Worm (Caenorhabditis elegans) whole organism, L2 larva: Measurements from ENCODE around the gene twk-16.

Experiments used
- C34F6.9 ChIP-seq: fragments of 150-350 bp; optimal IDR thresholded peaks from 2 replicates; lab custom pipeline; 2014; ENCODE audit warnings: missing biosample characterization, missing genetic modification characterization
- F13H6.1 ChIP-seq: sonication (generic microtip); optimal IDR thresholded peaks from 2 replicates; lab custom pipeline; 2016; ENCODE audit warnings: missing genetic modification characterization, missing compliant biosample characterization
- R02D3.7 ChIP-seq: fragments of 150-350 bp; optimal IDR thresholded peaks from 2 replicates; lab custom pipeline; 2014; ENCODE audit warnings: missing biosample characterization, missing genetic modification characterization
- Y55F3AM.14 ChIP-seq: fragments of 200-800 bp; sonication (Bioruptor generic); optimal IDR thresholded peaks from 2 replicates; lab custom pipeline; 2018; ENCODE audit warnings: mild to moderate bottlenecking, missing genetic modification characterization, missing compliant biosample characterization
- ZK546.5 ChIP-seq: sonication (generic microtip); optimal IDR thresholded peaks from 2 replicates; lab custom pipeline; 2017; ENCODE audit warnings: missing biosample characterization, missing genetic modification characterization
- alr-1 ChIP-seq: fragments of 150-350 bp; optimal IDR thresholded peaks from 2 replicates; lab custom pipeline; 2014; ENCODE audit warnings: missing biosample characterization, missing genetic modification characterization
- aly-2 ChIP-seq: fragments of 150-350 bp; optimal IDR thresholded peaks from 2 replicates; lab custom pipeline; 2014; ENCODE audit warnings: missing biosample characterization, missing genetic modification characterization
- ama-1 ChIP-seq: fragments of 150-350 bp; optimal IDR thresholded peaks from 2 replicates; lab custom pipeline; 2018; ENCODE audit warnings: inconsistent platforms
- blmp-1 ChIP-seq: sonication (generic microtip); optimal IDR thresholded peaks from 2 replicates; lab custom pipeline; 2017; ENCODE audit warnings: missing genetic modification characterization, mild to moderate bottlenecking, missing compliant biosample characterization, antibody characterized with exemption, moderate library complexity; ENCODE audit not compliant: insufficient read depth
- ceh-16 ChIP-seq: fragments of 150-350 bp; optimal IDR thresholded peaks from 2 replicates; lab custom pipeline; 2014; ENCODE audit warnings: missing biosample characterization, missing genetic modification characterization
- ceh-82 ChIP-seq: fragments of 150-350 bp; optimal IDR thresholded peaks from 2 replicates; lab custom pipeline; 2014; ENCODE audit warnings: missing biosample characterization, missing genetic modification characterization
- crh-2 ChIP-seq: sonication (generic microtip); optimal IDR thresholded peaks from 2 replicates; lab custom pipeline; 2017; ENCODE audit warnings: missing biosample characterization, missing genetic modification characterization
- dmd-4 ChIP-seq: sonication (generic microtip); optimal IDR thresholded peaks from 2 replicates; lab custom pipeline; 2017; ENCODE audit warnings: missing biosample characterization, missing genetic modification characterization
- egl-27 ChIP-seq: sonication (generic microtip); optimal IDR thresholded peaks from 3 replicates; lab custom pipeline; 2017; ENCODE audit warnings: missing biosample characterization, missing genetic modification reagents, missing genetic modification characterization
- elt-1 ChIP-seq: fragments of 150-350 bp; optimal IDR thresholded peaks from 2 replicates; lab custom pipeline; 2014; ENCODE audit warnings: missing biosample characterization, missing genetic modification characterization
- elt-3 ChIP-seq: sonication (generic microtip); optimal IDR thresholded peaks from 2 replicates; lab custom pipeline; 2017; ENCODE audit warnings: missing biosample characterization, missing genetic modification characterization
- fos-1 ChIP-seq: fragments of 150-350 bp; optimal IDR thresholded peaks from 2 replicates; lab custom pipeline; 2014; ENCODE audit warnings: missing biosample characterization, missing genetic modification characterization
- gmeb-1 ChIP-seq: fragments of 150-350 bp; optimal IDR thresholded peaks from 2 replicates; lab custom pipeline; 2014; ENCODE audit warnings: missing biosample characterization, missing genetic modification characterization
- lin-11 ChIP-seq: fragments of 150-350 bp; sonication (generic microtip); optimal IDR thresholded peaks from 2 replicates; lab custom pipeline; 2014; ENCODE audit warnings: missing biosample characterization, missing genetic modification characterization, inconsistent platforms, mixed read lengths
- lin-13 ChIP-seq: fragments of 150-350 bp; optimal IDR thresholded peaks from 2 replicates; lab custom pipeline; 2014; ENCODE audit warnings: missing biosample characterization, missing genetic modification reagents, missing genetic modification characterization
- lin-39 ChIP-seq: fragments of 150-350 bp; optimal IDR thresholded peaks from 2 replicates; lab custom pipeline; 2014; ENCODE audit warnings: missing biosample characterization, missing genetic modification reagents, missing genetic modification characterization
- lsy-2 ChIP-seq, 2 experiments: fragments of 150-350 bp in 1 of 2; sonication (generic microtip) in 1 of 2; optimal IDR thresholded peaks; 2 replicates each; lab custom pipeline; 2014 to 2017; ENCODE audit warnings: missing biosample characterization in 2 of 2, missing genetic modification characterization in 2 of 2
- mab-5 ChIP-seq: fragments of 150-350 bp; optimal IDR thresholded peaks from 2 replicates; lab custom pipeline; 2014; ENCODE audit warnings: missing biosample characterization, missing genetic modification characterization
- mbf-1 ChIP-seq: sonication (generic microtip); optimal IDR thresholded peaks from 2 replicates; lab custom pipeline; 2017; ENCODE audit warnings: missing biosample characterization, missing genetic modification characterization
- mdl-1 ChIP-seq, 2 experiments: fragments of 150-350 bp in 1 of 2; sonication (generic microtip) in 1 of 2; optimal IDR thresholded peaks; 2 replicates each; lab custom pipeline; 2017; ENCODE audit warnings: missing biosample characterization in 2 of 2, missing genetic modification characterization in 2 of 2
- nhr-10 ChIP-seq: sonication (generic microtip); optimal IDR thresholded peaks from 2 replicates; lab custom pipeline; 2017; ENCODE audit warnings: missing biosample characterization, missing genetic modification characterization
- nhr-11 ChIP-seq: fragments of 150-350 bp; optimal IDR thresholded peaks from 2 replicates; lab custom pipeline; 2014; ENCODE audit warnings: missing biosample characterization, missing genetic modification characterization
- nhr-12 ChIP-seq: fragments of 150-350 bp; optimal IDR thresholded peaks from 2 replicates; lab custom pipeline; 2014; ENCODE audit warnings: missing biosample characterization, missing genetic modification characterization
- nhr-129 ChIP-seq: fragments of 150-350 bp; optimal IDR thresholded peaks from 2 replicates; lab custom pipeline; 2014; ENCODE audit warnings: missing biosample characterization, missing genetic modification characterization
- nhr-21 ChIP-seq: fragments of 150-350 bp; optimal IDR thresholded peaks from 2 replicates; lab custom pipeline; 2014; ENCODE audit warnings: missing biosample characterization, missing genetic modification characterization
- nhr-23 ChIP-seq: fragments of 150-350 bp; optimal IDR thresholded peaks from 2 replicates; lab custom pipeline; 2014; ENCODE audit warnings: missing biosample characterization, missing genetic modification reagents, missing genetic modification characterization
- nhr-237 ChIP-seq: fragments of 150-350 bp; optimal IDR thresholded peaks from 2 replicates; lab custom pipeline; 2014; ENCODE audit warnings: missing biosample characterization, missing genetic modification characterization
- nhr-25 ChIP-seq: fragments of 150-350 bp; sonication (generic microtip); optimal IDR thresholded peaks from 3 replicates; lab custom pipeline; 2014; ENCODE audit warnings: missing biosample characterization, missing genetic modification characterization
- nhr-6 ChIP-seq: fragments of 150-350 bp; optimal IDR thresholded peaks from 2 replicates; lab custom pipeline; 2014; ENCODE audit warnings: missing biosample characterization, missing genetic modification characterization
- nhr-77 ChIP-seq: fragments of 150-350 bp; optimal IDR thresholded peaks from 2 replicates; lab custom pipeline; 2014; ENCODE audit warnings: missing biosample characterization, missing genetic modification characterization
- peb-1 ChIP-seq: fragments of 150-350 bp; optimal IDR thresholded peaks from 2 replicates; lab custom pipeline; 2014; ENCODE audit warnings: missing biosample characterization, missing genetic modification characterization
- sem-4 ChIP-seq: fragments of 150-350 bp; optimal IDR thresholded peaks from 2 replicates; lab custom pipeline; 2014; ENCODE audit warnings: missing biosample characterization, missing genetic modification reagents, missing genetic modification characterization
- skn-1 ChIP-seq: sonication (generic microtip); optimal IDR thresholded peaks from 2 replicates; lab custom pipeline; 2017; ENCODE audit warnings: missing biosample characterization, missing genetic modification characterization
- sma-3 ChIP-seq: sonication (generic microtip); optimal IDR thresholded peaks from 2 replicates; lab custom pipeline; 2016; ENCODE audit warnings: missing genetic modification reagents, missing genetic modification characterization, missing compliant biosample characterization
- sma-9 ChIP-seq, 2 experiments: fragments of 150-350 bp in 1 of 2; sonication (generic microtip) in 1 of 2; optimal IDR thresholded peaks; 2 replicates each; lab custom pipeline; 2014 to 2016; ENCODE audit warnings: missing genetic modification characterization in 2 of 2, mild to moderate bottlenecking in 1 of 2, missing biosample characterization in 1 of 2, missing compliant biosample characterization in 1 of 2, missing genetic modification reagents in 1 of 2, moderate library complexity in 1 of 2
- snpc-4 ChIP-seq: fragments of 150-350 bp; optimal IDR thresholded peaks from 2 replicates; lab custom pipeline; 2014; ENCODE audit warnings: missing biosample characterization, missing genetic modification characterization
- unc-39 ChIP-seq: fragments of 150-350 bp; optimal IDR thresholded peaks from 2 replicates; lab custom pipeline; 2014; ENCODE audit warnings: missing biosample characterization, missing genetic modification characterization
- unc-55 ChIP-seq: fragments of 150-350 bp; sonication (generic microtip); optimal IDR thresholded peaks from 3 replicates; lab custom pipeline; 2014; ENCODE audit warnings: missing biosample characterization, missing genetic modification reagents, missing genetic modification characterization
- unc-62 ChIP-seq: fragments of 150-350 bp; optimal IDR thresholded peaks from 2 replicates; lab custom pipeline; 2014; ENCODE audit warnings: missing biosample characterization, missing genetic modification reagents, missing genetic modification characterization
- zag-1 ChIP-seq: fragments of 150-350 bp; optimal IDR thresholded peaks from 2 replicates; lab custom pipeline; 2014; ENCODE audit warnings: missing biosample characterization, missing genetic modification characterization
- ztf-1 ChIP-seq: fragments of 200-800 bp; sonication (Bioruptor generic); conservative IDR thresholded peaks from 2 replicates; pipeline ENCODE4 v1.3.6; 2022; ENCODE audit warnings: missing genetic modification characterization, missing compliant biosample characterization
- ztf-11 ChIP-seq: sonication (generic microtip); optimal IDR thresholded peaks from 2 replicates; lab custom pipeline; 2017; ENCODE audit warnings: missing biosample characterization, missing genetic modification characterization
- ztf-4 ChIP-seq: fragments of 150-350 bp; optimal IDR thresholded peaks from 2 replicates; lab custom pipeline; 2014; ENCODE audit warnings: missing biosample characterization, missing genetic modification characterization

twk-16 gene

DNA sequence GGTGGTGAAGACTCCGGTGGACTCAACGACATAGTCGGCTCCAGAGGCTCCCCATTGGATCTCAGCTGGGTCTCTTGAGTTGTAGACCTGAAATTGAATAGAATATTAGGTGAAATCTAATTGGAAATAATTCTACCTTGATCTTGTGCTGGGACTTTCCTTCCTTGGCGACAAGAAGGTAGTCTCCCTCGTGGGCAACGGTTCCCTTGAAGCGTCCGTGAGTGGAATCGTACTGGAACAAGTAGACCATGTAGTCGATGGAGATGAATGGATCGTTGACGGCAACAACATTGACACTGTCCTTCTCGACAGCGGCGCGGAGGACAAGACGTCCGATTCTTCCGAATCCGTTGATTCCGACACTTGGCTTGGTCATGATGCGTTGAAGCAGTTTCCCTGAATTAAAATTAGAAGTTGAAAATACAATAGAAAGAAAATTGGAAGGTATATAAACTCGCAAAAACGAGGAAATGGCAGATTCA, 32.1 kb downstream of the twk-16 start, which contains the start of gene gpd-3:
TSS of gene gpd-3 (minus strand) at position 396 of the 482 bp plus-strand sequence.
- no peak for TF ChIP-seq elt-3
- no peak for TF ChIP-seq nhr-23 (tag; lab: Kevin White, UChicago)
- no peak for TF ChIP-seq nhr-77
- no peak for TF ChIP-seq nhr-11
- no peak for TF ChIP-seq lin-11 (tag; lab: Kevin White, UChicago)
- TF ChIP-seq dmd-4 (tag; lab: Kevin White, UChicago), result no peak
- no peak for TF ChIP-seq lin-13 (GFP tag; lab: Kevin White, UChicago)
- TF ChIP-seq nhr-129 (tag; lab: Kevin White, UChicago), result peak; percentile 13
- no peak for TF ChIP-seq nhr-10
- peak; percentile 20 for TF ChIP-seq sma-9 (GFP tag; optimal IDR thresholded peaks at IDR 0.05; lab: Kevin White, UChicago)
- no peak for TF ChIP-seq sma-9 (tag; optimal IDR thresholded peaks at IDR 0.05; lab: Kevin White, UChicago)
- no peak for TF ChIP-seq mbf-1 (tag; lab: Kevin White, UChicago)
- no peak for TF ChIP-seq blmp-1 (tag; lab: Kevin White, UChicago)
- peak; percentile 75 for TF ChIP-seq ztf-4
- no peak for TF ChIP-seq mdl-1 (tag; optimal IDR thresholded peaks at IDR 0.05; lab: Kevin White, UChicago)
- no peak for TF ChIP-seq mab-5 (tag; lab: Kevin White, UChicago)
- no peak for TF ChIP-seq unc-62 (GFP tag; lab: Kevin White, UChicago)
- no peak for TF ChIP-seq ZK546.5 (tag; lab: Kevin White, UChicago)
- peak; percentile 37 for TF ChIP-seq crh-2 (tag; lab: Kevin White, UChicago)
- TF ChIP-seq nhr-21 (tag; lab: Kevin White, UChicago), result no peak
- peak; percentile 17 for TF ChIP-seq sma-3 (GFP tag; lab: Kevin White, UChicago)
- no peak for TF ChIP-seq unc-39
- TF ChIP-seq alr-1 (tag; lab: Kevin White, UChicago), result no peak
- no peak for TF ChIP-seq F13H6.1 (tag; lab: Kevin White, UChicago)
- no peak for TF ChIP-seq unc-55 (GFP tag; lab: Kevin White, UChicago)
- no peak for TF ChIP-seq nhr-25 (tag; lab: Kevin White, UChicago)
- no peak for TF ChIP-seq nhr-237 (tag; lab: Kevin White, UChicago)
- no peak for TF ChIP-seq aly-2 (tag; lab: Kevin White, UChicago)
- TF ChIP-seq ceh-16 (tag; lab: Kevin White, UChicago), result no peak
- no peak for TF ChIP-seq nhr-12 (tag; lab: Kevin White, UChicago)
- TF ChIP-seq ztf-1 (GFP tag; lab: Robert Waterston, UW), result no peak
- no peak for TF ChIP-seq Y55F3AM.14 (GFP tag; lab: Kevin White, UChicago)
- no peak for TF ChIP-seq peb-1 (tag; lab: Kevin White, UChicago)
- TF ChIP-seq gmeb-1 (tag; lab: Kevin White, UChicago), result peak; percentile 39
- no peak for TF ChIP-seq elt-1
- TF ChIP-seq skn-1 (tag; lab: Kevin White, UChicago), result no peak
- TF ChIP-seq nhr-6, result no peak
- no peak for TF ChIP-seq C34F6.9
- TF ChIP-seq zag-1 (tag; lab: Kevin White, UChicago), result no peak
- no peak for TF ChIP-seq R02D3.7
- no peak for TF ChIP-seq snpc-4 (tag; lab: Kevin White, UChicago)
- no peak for TF ChIP-seq ceh-82 (tag; lab: Kevin White, UChicago)
- no peak for TF ChIP-seq sem-4 (tag; lab: Kevin White, UChicago)
- peak; percentile 73 for TF ChIP-seq ama-1 (lab: Kevin White, UChicago)
- TF ChIP-seq ztf-11, result no peak
- peak in 1 of 2 experiments; percentile 33 for TF ChIP-seq lsy-2 (tag; optimal IDR thresholded peaks at IDR 0.05; lab: Kevin White, UChicago)
- TF ChIP-seq fos-1 (tag; lab: Kevin White, UChicago), result no peak
- TF ChIP-seq lin-39 (tag; lab: Kevin White, UChicago), result no peak
- no peak for TF ChIP-seq egl-27 (tag; lab: Kevin White, UChicago)
